Fruit fly (Drosophila melanogaster): ENCODE measurements around the gene CG8907.

CG8907 gene

dm6 chr3R:17042838-17043569 is 34.9 kb downstream of the CG8907 start, which contains the start of the genes bdwf and Patr-1:
bdwf (minus strand) TSS chr3R:17043136.
Patr-1 (plus strand) TSS chr3R:17043564.
- peak; percentile 24 for TF ChIP-seq CG3032 (tag; optimal IDR thresholded peaks at IDR 0.05)
- no peak for TF ChIP-seq lz (GFP tag; optimal IDR thresholded peaks at IDR 0.05)
- no peak for TF ChIP-seq Ets21C (GFP tag; optimal IDR thresholded peaks at IDR 0.05)
- TF ChIP-seq Lpt (GFP tag; optimal IDR thresholded peaks at IDR 0.05), result no peak
- no peak for TF ChIP-seq vri (GFP tag; optimal IDR thresholded peaks at IDR 0.05)
- TF ChIP-seq Sox14 (GFP tag; optimal IDR thresholded peaks at IDR 0.05), result peak; percentile 29
- peak; percentile 99 for TF ChIP-seq achi (GFP tag; optimal IDR thresholded peaks at IDR 0.05)
- no peak for TF ChIP-seq dsx (GFP tag; optimal IDR thresholded peaks at IDR 0.05; ENCODE audit: poor library complexity, severe bottlenecking)
- TF ChIP-seq spab (GFP tag; optimal IDR thresholded peaks at IDR 0.05), result no peak
- TF ChIP-seq Gug (GFP tag; IDR thresholded peaks at IDR 0.05), result no peak
- no peak for TF ChIP-seq Hr38 (GFP tag; optimal IDR thresholded peaks at IDR 0.05)
- peak; percentile 8 for TF ChIP-seq CG31627 (GFP tag; optimal IDR thresholded peaks at IDR 0.05)
- TF ChIP-seq Sox15 (GFP tag; optimal IDR thresholded peaks at IDR 0.05), result no peak
- no peak for TF ChIP-seq fd59A (GFP tag; optimal IDR thresholded peaks at IDR 0.05)
- TF ChIP-seq Hr4 (GFP tag; optimal IDR thresholded peaks at IDR 0.05), result no peak
- peak; percentile 54 for TF ChIP-seq CG10631 (GFP tag; optimal IDR thresholded peaks at IDR 0.05)
- TF ChIP-seq acj6 (GFP tag; optimal IDR thresholded peaks at IDR 0.05), result no peak
- no peak for TF ChIP-seq pdm3 (GFP tag; optimal IDR thresholded peaks at IDR 0.05)
- peak; percentile 28 for TF ChIP-seq cyc (GFP tag; optimal IDR thresholded peaks at IDR 0.05)
- peak; percentile 9 for TF ChIP-seq CG8319 (GFP tag; optimal IDR thresholded peaks at IDR 0.05)
- peak; percentile 58 for TF ChIP-seq esn (GFP tag; optimal IDR thresholded peaks at IDR 0.05)

DNA sequence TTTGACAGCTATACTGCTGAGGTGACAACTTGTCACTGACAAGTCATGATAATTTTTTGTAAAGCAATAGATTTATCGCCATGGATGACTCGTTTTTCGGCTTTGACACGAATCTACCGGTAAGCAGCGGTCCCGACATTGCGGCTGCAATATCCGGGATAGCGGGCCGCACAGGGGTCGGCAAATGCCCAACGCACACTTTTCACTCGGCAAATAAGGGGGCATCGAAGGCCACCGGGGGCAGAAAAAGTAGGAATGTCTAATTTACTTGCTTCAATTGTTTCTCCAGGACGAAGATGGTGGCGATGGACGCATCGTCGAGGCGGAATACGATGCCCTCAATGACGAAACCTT is 35.5 kb downstream of the CG8907 start:
- TF ChIP-seq CG3032 (tag; optimal IDR thresholded peaks at IDR 0.05) (no peak), Sox14 (GFP tag; optimal IDR thresholded peaks at IDR 0.05) (no peak), CG16779 (tag; optimal IDR thresholded peaks at IDR 0.05) (no peak), CG6792 (GFP tag; optimal IDR thresholded peaks at IDR 0.05) (no peak), dsx (GFP tag; optimal IDR thresholded peaks at IDR 0.05; ENCODE audit: poor library complexity, severe bottlenecking) (no peak), CG31627 (GFP tag; optimal IDR thresholded peaks at IDR 0.05) (no peak), CG6808 (GFP tag; optimal IDR thresholded peaks at IDR 0.05) (no peak), ss (GFP tag; optimal IDR thresholded peaks at IDR 0.05) (no peak), CG6854 (GFP tag; optimal IDR thresholded peaks at IDR 0.05) (no peak), CG6163 (GFP tag; IDR thresholded peaks at IDR 0.05) (no peak), Hr38 (GFP tag; optimal IDR thresholded peaks at IDR 0.05) (no peak), CG10669 (GFP tag; optimal IDR thresholded peaks at IDR 0.05) (no peak), fd59A (GFP tag; optimal IDR thresholded peaks at IDR 0.05) (no peak), Eip93F (GFP tag; optimal IDR thresholded peaks at IDR 0.05) (no peak), CG8319 (GFP tag; optimal IDR thresholded peaks at IDR 0.05) (no peak), CG1621 (tag; optimal IDR thresholded peaks at IDR 0.05) (no peak)

dm6 chr3R:17048867-17049266 is 40.8 kb downstream of the CG8907 start:
- peak; percentile 11 for TF ChIP-seq CG6792 (GFP tag; optimal IDR thresholded peaks at IDR 0.05)
- no peak for TF ChIP-seq fd59A (GFP tag; optimal IDR thresholded peaks at IDR 0.05)
- TF ChIP-seq CG15336 (GFP tag; IDR thresholded peaks at IDR 0.05), result peak; percentile 36; the same call in 1 of the 2 replicates
- 0 out of 2 replicates have a peak, but pooled peaks have one; percentile 9 for TF ChIP-seq Gug (GFP tag; IDR thresholded peaks at IDR 0.05)
- peak; percentile 20 for TF ChIP-seq CG34406 (GFP tag; optimal IDR thresholded peaks at IDR 0.05)
- peak; percentile 56 for TF ChIP-seq CG3032 (tag; optimal IDR thresholded peaks at IDR 0.05)
- no peak for TF ChIP-seq CG8319 (GFP tag; optimal IDR thresholded peaks at IDR 0.05)
- TF ChIP-seq Ets96B (tag; optimal IDR thresholded peaks at IDR 0.05), result peak; percentile 3
- peak; percentile 47 for TF ChIP-seq achi (GFP tag; optimal IDR thresholded peaks at IDR 0.05)
- TF ChIP-seq CG10631 (GFP tag; optimal IDR thresholded peaks at IDR 0.05), result peak; percentile 31
- peak; percentile 40 for TF ChIP-seq acj6 (GFP tag; optimal IDR thresholded peaks at IDR 0.05)
- peak; percentile 73 for TF ChIP-seq Eip78C (GFP tag)
- TF ChIP-seq CG6854 (GFP tag; optimal IDR thresholded peaks at IDR 0.05), result no peak
- TF ChIP-seq eg (GFP tag; IDR thresholded peaks at IDR 0.05), result 0 out of 3 replicates have a peak, but pooled peaks have one; percentile 5
- no peak for TF ChIP-seq CG7368 (GFP tag; optimal IDR thresholded peaks at IDR 0.05)
- no peak for TF ChIP-seq CG31627 (GFP tag; optimal IDR thresholded peaks at IDR 0.05)
- TF ChIP-seq CG1621 (tag; optimal IDR thresholded peaks at IDR 0.05), result no peak
